Fruit fly (Drosophila melanogaster): Measurements from ENCODE around the gene CG4598.

Gene CG4598

dm6 chr2L:9907320-9908256 lies 10.8 kb upstream of the CG4598 start (continued):
- TF ChIP-seq Hmr (GFP tag; optimal IDR thresholded peaks at IDR 0.05), result peak; percentile 1
- no peak for TF ChIP-seq jigr1 (GFP tag; IDR thresholded peaks at IDR 0.05)
- no peak for TF ChIP-seq CG1602 (GFP tag; optimal IDR thresholded peaks at IDR 0.05)
- no peak for TF ChIP-seq dati (GFP tag; IDR thresholded peaks at IDR 0.05)
- TF ChIP-seq Lhr (GFP tag; optimal IDR thresholded peaks at IDR 0.05), result no peak
- no peak for TF ChIP-seq CG3838 (GFP tag; optimal IDR thresholded peaks at IDR 0.05)
- no peak for TF ChIP-seq eve (GFP tag; optimal IDR thresholded peaks at IDR 0.05)
- TF ChIP-seq CG12219 (GFP tag; optimal IDR thresholded peaks at IDR 0.05), result no peak
- TF ChIP-seq CG10979 (tag; optimal IDR thresholded peaks at IDR 0.05), result peak; percentile 66
- peak; percentile 18 for TF ChIP-seq CG2712 (tag; optimal IDR thresholded peaks at IDR 0.05)
- TF ChIP-seq lola (GFP tag; optimal IDR thresholded peaks at IDR 0.05), result no peak
- TF ChIP-seq BEAF-32 (GFP tag; optimal IDR thresholded peaks at IDR 0.05), result no peak
- TF ChIP-seq CG3065 (GFP tag; optimal IDR thresholded peaks at IDR 0.05), result no peak
- TF ChIP-seq hth (optimal IDR thresholded peaks at IDR 0.05), result no peak
- no peak for TF ChIP-seq Dfd (GFP tag; optimal IDR thresholded peaks at IDR 0.05)
- TF ChIP-seq gsb (GFP tag; IDR thresholded peaks at IDR 0.05), result no peak
- TF ChIP-seq nerfin-1 (tag; optimal IDR thresholded peaks at IDR 0.05), result no peak
- no peak for TF ChIP-seq CG16863 (GFP tag; optimal IDR thresholded peaks at IDR 0.05)
- no peak for TF ChIP-seq Blimp-1 (GFP tag; optimal IDR thresholded peaks at IDR 0.05)
- TF ChIP-seq Hey (tag; optimal IDR thresholded peaks at IDR 0.05), result no peak
- no peak for TF ChIP-seq Mad (GFP tag; optimal IDR thresholded peaks at IDR 0.05)
- no peak for TF ChIP-seq slou (GFP tag; optimal IDR thresholded peaks at IDR 0.05)
- TF ChIP-seq salm (tag; optimal IDR thresholded peaks at IDR 0.05), result no peak
- TF ChIP-seq CG7839 (tag; optimal IDR thresholded peaks at IDR 0.05), result no peak
- TF ChIP-seq CG8359 (GFP tag; optimal IDR thresholded peaks at IDR 0.05; ENCODE audit: borderline replicate concordance), result no peak
- TF ChIP-seq Hr51 (GFP tag; optimal IDR thresholded peaks at IDR 0.05), result no peak
- no peak for TF ChIP-seq CG14014 (GFP tag; IDR thresholded peaks at IDR 0.05)
- no peak for TF ChIP-seq seq (GFP tag; IDR thresholded peaks at IDR 0.05)
- TF ChIP-seq C15 (GFP tag; IDR thresholded peaks at IDR 0.05), result no peak
- no peak for TF ChIP-seq CG10366 (GFP tag; IDR thresholded peaks at IDR 0.05)
- no peak for TF ChIP-seq Doc2 (GFP tag; IDR thresholded peaks at IDR 0.05)
- TF ChIP-seq sens-2 (GFP tag; IDR thresholded peaks at IDR 0.05), result no peak
- no peak for TF ChIP-seq CG8290 (GFP tag; optimal IDR thresholded peaks at IDR 0.05)
- peak in 1 of 2 experiments; percentile 56 for TF ChIP-seq CG8290 (tag; optimal IDR thresholded peaks at IDR 0.05)
- TF ChIP-seq cwo (GFP tag; optimal IDR thresholded peaks at IDR 0.05), result no peak
- TF ChIP-seq CG16815 (GFP tag; optimal IDR thresholded peaks at IDR 0.05), result no peak
- no peak for TF ChIP-seq peb (GFP tag; IDR thresholded peaks at IDR 0.05)
- TF ChIP-seq Xbp1 (GFP tag; optimal IDR thresholded peaks at IDR 0.05), result no peak
- TF ChIP-seq CG18599 (GFP tag; optimal IDR thresholded peaks at IDR 0.05), result no peak
- TF ChIP-seq sima (GFP tag; optimal IDR thresholded peaks at IDR 0.05), result no peak
- TF ChIP-seq cas (GFP tag; IDR thresholded peaks at IDR 0.05), result no peak
- no peak for TF ChIP-seq NC2β (GFP tag; optimal IDR thresholded peaks at IDR 0.05)
- TF ChIP-seq br (optimal IDR thresholded peaks at IDR 0.05), result no peak
- no peak for TF ChIP-seq CoRest (tag; optimal IDR thresholded peaks at IDR 0.05)
- TF ChIP-seq CG3847 (GFP tag; IDR thresholded peaks at IDR 0.05), result peak; percentile 20; the same call in 1 of the 2 replicates
- no peak for TF ChIP-seq sens (GFP tag)
- no peak for TF ChIP-seq CG4424 (GFP tag; optimal IDR thresholded peaks at IDR 0.05)
- no peak for TF ChIP-seq crp (GFP tag; optimal IDR thresholded peaks at IDR 0.05)
- no peak for TF ChIP-seq Eip74EF (GFP tag; optimal IDR thresholded peaks at IDR 0.05)
- no peak for TF ChIP-seq Fer3 (tag; optimal IDR thresholded peaks at IDR 0.05)

Measured in whole organism, embryonic.